Worm (Caenorhabditis elegans) whole organism, L4 larva: Measurements from ENCODE around the gene nlp-68.
A peak's percentile ranks its signal among the peaks of the same experiment; 100 is the strongest.

Source experiments
- T20F7.1 ChIP-seq: fragments of 200-800 bp; sonication (Bioruptor generic); optimal IDR thresholded peaks from 2 replicates; lab custom pipeline; 2018; ENCODE audit warnings: mild to moderate bottlenecking, missing genetic modification characterization, missing compliant biosample characterization
- Y105C5A.15 ChIP-seq: fragments of 200-800 bp; sonication (Bioruptor generic); IDR thresholded peaks from 2 replicates; pipeline ENCODE4 v1.3.6; 2022; ENCODE audit warnings: missing genetic modification characterization, missing compliant biosample characterization
- aha-1 ChIP-seq: fragments of 150-350 bp; peaks from one replicate; lab custom pipeline; 2014; ENCODE audit warnings: missing biosample characterization, missing genetic modification characterization
- ama-1 ChIP-seq: fragments of 150-350 bp; optimal IDR thresholded peaks from 2 replicates; lab custom pipeline; 2014; ENCODE audit warnings: inconsistent platforms, mixed read lengths
- arid-1 ChIP-seq: fragments of 200-800 bp; sonication (Bioruptor generic); conservative IDR thresholded peaks from 2 replicates; pipeline ENCODE4 v1.3.6; 2022; ENCODE audit warnings: missing genetic modification reagents, missing genetic modification characterization, missing compliant biosample characterization
- ceh-28 ChIP-seq: fragments of 150-350 bp; optimal IDR thresholded peaks from 2 replicates; lab custom pipeline; 2014; ENCODE audit warnings: missing biosample characterization, missing genetic modification reagents, missing genetic modification characterization
- daf-16 ChIP-seq, 3 experiments: sonication (generic microtip); optimal IDR thresholded peaks; 2 replicates each; lab custom pipeline; 2016 to 2017; ENCODE audit warnings: missing genetic modification characterization in 3 of 3, missing genetic modification reagents in 3 of 3, mild to moderate bottlenecking in 2 of 3, missing compliant biosample characterization in 2 of 3, missing biosample characterization in 1 of 3, moderate library complexity in 1 of 3
- dmd-6 ChIP-seq: fragments of 200-800 bp; sonication (Bioruptor generic); IDR thresholded peaks from 2 replicates; pipeline ENCODE4 v1.3.6; 2022; ENCODE audit warnings: missing genetic modification reagents, missing genetic modification characterization, missing compliant biosample characterization
- dmd-9 ChIP-seq: fragments of 200-800 bp; sonication (Bioruptor generic); IDR thresholded peaks from 2 replicates; pipeline ENCODE4 v1.3.6; 2022; ENCODE audit warnings: missing genetic modification reagents, missing genetic modification characterization, missing compliant biosample characterization
- hlh-11 ChIP-seq: fragments of 200-800 bp; sonication (Bioruptor generic); optimal IDR thresholded peaks from 2 replicates; lab custom pipeline; 2018; ENCODE audit warnings: mild to moderate bottlenecking, missing genetic modification characterization, missing compliant biosample characterization
- lir-3 ChIP-seq: sonication (generic microtip); optimal IDR thresholded peaks from 2 replicates; lab custom pipeline; 2016; ENCODE audit warnings: mild to moderate bottlenecking, missing genetic modification characterization, missing compliant biosample characterization
- lsy-2 ChIP-seq, 2 experiments: fragments of 150-350 bp in 1 of 2; sonication (generic microtip) in 1 of 2; optimal IDR thresholded peaks; 2 replicates each; lab custom pipeline; 2014 to 2017; ENCODE audit warnings: missing biosample characterization in 2 of 2, missing genetic modification characterization in 2 of 2
- mdl-1 ChIP-seq, 2 experiments: fragments of 150-350 bp in 1 of 2; sonication (generic microtip) in 1 of 2; optimal IDR thresholded peaks; 2 replicates each; lab custom pipeline; 2014 to 2017; ENCODE audit warnings: missing biosample characterization in 2 of 2, missing genetic modification characterization in 2 of 2
- mdt-29 ChIP-seq: fragments of 200-800 bp; sonication (Bioruptor generic); IDR thresholded peaks from 2 replicates; pipeline ENCODE4 v1.3.6; 2022; ENCODE audit warnings: missing genetic modification reagents, missing genetic modification characterization, missing compliant biosample characterization
- mes-2 ChIP-seq: sonication (generic microtip); optimal IDR thresholded peaks from 2 replicates; lab custom pipeline; 2016; ENCODE audit warnings: missing genotype, mild to moderate bottlenecking, missing genetic modification characterization, missing compliant biosample characterization; ENCODE audit not compliant: poor library complexity, severe bottlenecking
- mxl-3 ChIP-seq: fragments of 200-800 bp; sonication (Bioruptor generic); optimal IDR thresholded peaks from 2 replicates; lab custom pipeline; 2018; ENCODE audit warnings: mild to moderate bottlenecking, missing genetic modification characterization, missing compliant biosample characterization
- nhr-102 ChIP-seq: sonication (generic microtip); optimal IDR thresholded peaks from 2 replicates; lab custom pipeline; 2016; ENCODE audit warnings: mild to moderate bottlenecking, missing genetic modification characterization, moderate library complexity, missing compliant biosample characterization
- pha-4 ChIP-seq, 2 experiments: fragments of 150-350 bp in 1 of 2; fragments of 200-800 bp in 1 of 2; sonication (Bioruptor generic) in 1 of 2; IDR thresholded peaks in 1 of 2; optimal IDR thresholded peaks in 1 of 2; 2 replicates each; pipeline versions ENCODE4 v1.3.6 to Lab custom; 2014 to 2022; ENCODE audit warnings: missing genetic modification characterization in 2 of 2, missing genetic modification reagents in 2 of 2, missing biosample characterization in 1 of 2, missing compliant biosample characterization in 1 of 2
- pqm-1 ChIP-seq: sonication (generic microtip); optimal IDR thresholded peaks from 2 replicates; lab custom pipeline; 2017; ENCODE audit warnings: missing biosample characterization, missing genetic modification characterization
- sdz-12 ChIP-seq: fragments of 200-800 bp; sonication (Bioruptor generic); optimal IDR thresholded peaks from 2 replicates; lab custom pipeline; 2018; ENCODE audit warnings: mild to moderate bottlenecking, missing genetic modification characterization, missing compliant biosample characterization
- skn-1 ChIP-seq: fragments of 150-350 bp; optimal IDR thresholded peaks from 2 replicates; lab custom pipeline; 2014; ENCODE audit warnings: missing biosample characterization, missing genetic modification characterization
- unc-62 ChIP-seq, 3 experiments: fragments of 150-350 bp in 1 of 3; sonication (generic microtip); optimal IDR thresholded peaks in 2 of 3; peaks in 1 of 3; 1 replicate in 1 of 3; 2 replicates in 2 of 3; lab custom pipeline; 2014 to 2017; ENCODE audit warnings: missing biosample characterization in 3 of 3, missing genetic modification characterization in 3 of 3, missing genetic modification reagents in 3 of 3, missing genotype in 1 of 3
- vab-7 ChIP-seq: fragments of 200-800 bp; sonication (Bioruptor generic); IDR thresholded peaks from 2 replicates; pipeline ENCODE4 v1.3.6; 2022; ENCODE audit warnings: missing genetic modification reagents, missing genetic modification characterization, missing compliant biosample characterization
- zag-1 ChIP-seq: fragments of 150-350 bp; optimal IDR thresholded peaks from 2 replicates; lab custom pipeline; 2014; ENCODE audit warnings: missing biosample characterization, missing genetic modification characterization
- ztf-11 ChIP-seq: fragments of 150-350 bp; optimal IDR thresholded peaks from 2 replicates; lab custom pipeline; 2014; ENCODE audit warnings: missing biosample characterization, missing genetic modification characterization
- ztf-7 ChIP-seq: fragments of 150-350 bp; optimal IDR thresholded peaks from 2 replicates; lab custom pipeline; 2014; ENCODE audit warnings: missing biosample characterization, missing genetic modification characterization

nlp-68 gene

ce11 chrIII:10565926-10566325, 27.0 kb upstream of the nlp-68 start, which contains the start of gene acdh-11 (continued):
- peak; percentile 79 for TF ChIP-seq hlh-11 (tag; lab: Kevin White, UChicago)
- no peak for TF ChIP-seq mdt-29
- no peak for TF ChIP-seq daf-16 (GFP tag; optimal IDR thresholded peaks at IDR 0.05; lab: Kevin White, UChicago)
- peak; percentile 42 for TF ChIP-seq daf-16 (tag; optimal IDR thresholded peaks at IDR 0.05; lab: Kevin White, UChicago)
- TF ChIP-seq mes-2 (tag; lab: Kevin White, UChicago), result peak; percentile 26
- TF ChIP-seq pha-4 (GFP tag; IDR thresholded peaks at IDR 0.05; lab: Robert Waterston, UW), result no peak
- no peak for TF ChIP-seq pha-4 (tag; optimal IDR thresholded peaks at IDR 0.05; lab: Kevin White, UChicago)
- peak; percentile 35 for TF ChIP-seq nhr-102 (tag; lab: Kevin White, UChicago)
- TF ChIP-seq aha-1 (tag; lab: Kevin White, UChicago), result no peak
- no peak for TF ChIP-seq skn-1 (tag; lab: Kevin White, UChicago)

ce11 chrIII:10562542-10562941, 23.6 kb upstream of the nlp-68 start:
- peak; percentile 23 for TF ChIP-seq ceh-28 (tag; lab: Kevin White, UChicago)
- no peak for TF ChIP-seq nhr-102 (tag; lab: Kevin White, UChicago)
- no peak for TF ChIP-seq mxl-3 (GFP tag; lab: Kevin White, UChicago)
- no peak for TF ChIP-seq arid-1 (GFP tag; lab: Robert Waterston, UW)
- TF ChIP-seq Y105C5A.15, result no peak

- no peak for TF ChIP-seq T20F7.1 (GFP tag; lab: Kevin White, UChicago)
These were observed 22.9 kb upstream of the nlp-68 start, which contains the start of gene Y45F3A.1 for ce11 chrIII:10561904-10562303. TSS of gene Y45F3A.1 (minus strand) at chrIII:10561915.

- TF ChIP-seq ztf-7 (tag; lab: Kevin White, UChicago) (no peak), aha-1 (tag; lab: Kevin White, UChicago) (peak; percentile 43)
These were observed 21.3 kb upstream of the nlp-68 start, which contains the start of gene rab-30 for ce11 chrIII:10560296-10560695. TSS of gene rab-30 (plus strand) at chrIII:10560596.

- TF ChIP-seq mdl-1 (tag; optimal IDR thresholded peaks at IDR 0.05; lab: Kevin White, UChicago), result no peak
- TF ChIP-seq mxl-3 (GFP tag; lab: Kevin White, UChicago), result no peak
- TF ChIP-seq dmd-6 (GFP tag; lab: Robert Waterston, UW), result no peak
- TF ChIP-seq unc-62 (GFP tag; optimal IDR thresholded peaks at IDR 0.05 in 1 of 2; lab: Kevin White, UChicago), result peak in 1 of 2 experiments; percentile 35
- no peak for TF ChIP-seq unc-62 (tag; optimal IDR thresholded peaks at IDR 0.05; lab: Kevin White, UChicago)
- no peak for TF ChIP-seq zag-1
- TF ChIP-seq aha-1 (tag; lab: Kevin White, UChicago), result peak; percentile 4
These were observed 18.9 kb upstream of the nlp-68 start, which contains the start of gene T21C12.4 for ce11 chrIII:10557910-10558309. TSS of gene T21C12.4 (minus strand) at chrIII:10558010.

DNA sequence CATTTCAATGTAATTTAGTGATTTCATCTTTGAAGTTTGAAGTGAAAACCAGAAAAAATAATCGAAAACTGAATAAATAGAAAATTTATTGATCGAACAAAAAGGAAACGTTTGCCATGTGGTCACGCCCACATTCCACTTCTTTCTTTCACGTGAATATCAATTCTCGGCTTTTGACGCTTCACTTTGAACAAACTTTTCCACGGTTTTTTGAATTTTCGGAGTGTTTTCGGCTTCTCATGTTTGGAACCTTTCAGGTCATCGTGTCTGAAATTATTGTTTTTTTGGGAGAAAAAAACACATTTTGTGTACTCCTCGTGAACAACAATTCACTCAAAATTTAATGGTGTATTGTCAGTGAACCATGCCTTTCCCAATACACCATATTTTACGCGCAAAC, 14.0 kb upstream of the nlp-68 start, which contains the start of gene T21C12.8:
T21C12.8 (minus strand) TSS at position 101 of the 400 bp plus-strand sequence.
- TF ChIP-seq arid-1 (GFP tag; lab: Robert Waterston, UW), result no peak
- TF ChIP-seq nhr-102 (tag; lab: Kevin White, UChicago), result no peak
- no peak for TF ChIP-seq ztf-11 (tag; lab: Kevin White, UChicago)
- no peak for TF ChIP-seq pha-4 (GFP tag; IDR thresholded peaks at IDR 0.05; lab: Robert Waterston, UW)
- TF ChIP-seq pha-4 (tag; optimal IDR thresholded peaks at IDR 0.05; lab: Kevin White, UChicago), result no peak
- no peak for TF ChIP-seq ceh-28 (tag; lab: Kevin White, UChicago)
- no peak for TF ChIP-seq vab-7 (GFP tag; lab: Robert Waterston, UW)
- TF ChIP-seq lir-3 (tag; lab: Kevin White, UChicago), result no peak
- no peak for TF ChIP-seq pqm-1
- TF ChIP-seq dmd-9 (GFP tag; lab: Robert Waterston, UW), result no peak
- no peak for TF ChIP-seq ama-1 (lab: Kevin White, UChicago)
- TF ChIP-seq lsy-2 (tag; optimal IDR thresholded peaks at IDR 0.05; lab: Kevin White, UChicago), result no peak
- TF ChIP-seq sdz-12 (GFP tag; lab: Kevin White, UChicago), result no peak
